Worm (Caenorhabditis elegans) whole organism, mixed stage, embryonic: Measurements from ENCODE around the gene mtcu-2.

Source experiments
- bed-3 ChIP-seq: fragments of 200-800 bp; sonication (Bioruptor generic); optimal IDR thresholded peaks from 3 replicates; lab custom pipeline; 2018; ENCODE audit warnings: mild to moderate bottlenecking, missing genetic modification characterization, moderate library complexity, missing compliant biosample characterization
- ces-1 ChIP-seq: fragments of 150-350 bp; optimal IDR thresholded peaks from 2 replicates; lab custom pipeline; 2014; ENCODE audit warnings: missing biosample characterization, missing genetic modification reagents, missing genetic modification characterization
- lin-13 ChIP-seq: fragments of 150-350 bp; optimal IDR thresholded peaks from 2 replicates; lab custom pipeline; 2014; ENCODE audit warnings: missing biosample characterization, missing genetic modification characterization
- mab-5 ChIP-seq: fragments of 150-350 bp; optimal IDR thresholded peaks from 2 replicates; lab custom pipeline; 2014; ENCODE audit warnings: missing biosample characterization, missing genetic modification characterization
- nhr-12 ChIP-seq: fragments of 150-350 bp; optimal IDR thresholded peaks from 2 replicates; lab custom pipeline; 2014; ENCODE audit warnings: missing biosample characterization, missing genetic modification characterization
- nhr-28 ChIP-seq: fragments of 150-350 bp; optimal IDR thresholded peaks from 2 replicates; lab custom pipeline; 2014; ENCODE audit warnings: missing biosample characterization, missing genetic modification characterization
- snpc-4 ChIP-seq: fragments of 150-350 bp; optimal IDR thresholded peaks from 2 replicates; lab custom pipeline; 2014; ENCODE audit warnings: missing biosample characterization, missing genetic modification characterization
- sptf-1 ChIP-seq: sonication (generic microtip); optimal IDR thresholded peaks from 2 replicates; lab custom pipeline; 2017; ENCODE audit warnings: mild to moderate bottlenecking, missing genetic modification characterization, moderate library complexity, missing compliant biosample characterization
- unc-39 ChIP-seq: fragments of 150-350 bp; optimal IDR thresholded peaks from 2 replicates; lab custom pipeline; 2014; ENCODE audit warnings: missing biosample characterization, missing genetic modification characterization
- unc-62 ChIP-seq: fragments of 150-350 bp; optimal IDR thresholded peaks from 2 replicates; lab custom pipeline; 2014; ENCODE audit warnings: missing biosample characterization, missing genetic modification reagents, missing genetic modification characterization
- ztf-11 ChIP-seq: fragments of 150-350 bp; optimal IDR thresholded peaks from 2 replicates; lab custom pipeline; 2014; ENCODE audit warnings: missing biosample characterization, missing genetic modification characterization

DNA sequence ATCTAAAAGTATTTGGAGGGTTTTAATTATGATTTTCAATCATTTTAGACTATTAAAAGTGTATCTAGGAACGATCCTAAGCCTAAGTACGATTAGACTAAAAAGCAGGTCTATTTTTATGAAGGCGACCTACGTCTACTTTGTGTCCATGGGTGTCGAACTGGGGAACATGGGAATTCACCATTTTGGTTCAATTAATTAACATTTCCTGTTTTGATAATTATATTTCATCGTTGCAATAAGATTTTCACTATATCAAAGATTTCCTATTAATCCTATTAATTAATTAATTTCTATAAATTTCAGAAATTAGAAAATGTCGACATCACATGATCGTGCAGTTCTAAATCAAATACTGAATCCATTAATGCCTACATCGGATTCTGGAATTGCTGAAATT, 3.1 kb downstream of the mtcu-2 start, which contains the start of gene ttc-36:
- TF ChIP-seq lin-13 (tag; lab: Kevin White, UChicago), result no peak
- no peak for TF ChIP-seq unc-62 (GFP tag; lab: Kevin White, UChicago)
- TF ChIP-seq unc-39 (tag; lab: Kevin White, UChicago), result no peak
- TF ChIP-seq sptf-1 (tag; lab: Kevin White, UChicago), result no peak
- no peak for TF ChIP-seq nhr-28 (tag; lab: Kevin White, UChicago)
- no peak for TF ChIP-seq mab-5
- TF ChIP-seq bed-3 (GFP tag; lab: Kevin White, UChicago), result no peak
- TF ChIP-seq ces-1 (GFP tag; lab: Kevin White, UChicago), result no peak
- no peak for TF ChIP-seq snpc-4 (tag; lab: Kevin White, UChicago)
- TF ChIP-seq ztf-11 (tag; lab: Kevin White, UChicago), result no peak
- no peak for TF ChIP-seq nhr-12
